Worm (Caenorhabditis elegans) whole organism, late embryonic: ENCODE measurements around the gene T28D9.16.

ENCODE experiments used
- K09A11.1 ChIP-seq: sonication (generic microtip); optimal IDR thresholded peaks from 2 replicates; lab custom pipeline; 2017; ENCODE audit warnings: antibody characterized with exemption, mild to moderate bottlenecking, missing genetic modification characterization, missing compliant biosample characterization; ENCODE audit not compliant: insufficient read depth
- ama-1 ChIP-seq: fragments of 150-350 bp; optimal IDR thresholded peaks from 2 replicates; lab custom pipeline; 2014
- ceh-30 ChIP-seq: fragments of 150-350 bp; optimal IDR thresholded peaks from 2 replicates; lab custom pipeline; 2014; ENCODE audit warnings: missing biosample characterization, missing genetic modification characterization
- ceh-45 ChIP-seq: fragments of 200-800 bp; sonication (Bioruptor generic); IDR thresholded peaks from 2 replicates; pipeline ENCODE4 v1.3.6; 2022; ENCODE audit warnings: missing genetic modification reagents, missing genetic modification characterization, missing compliant biosample characterization
- hlh-13 ChIP-seq: fragments of 200-800 bp; sonication (Bioruptor generic); optimal IDR thresholded peaks from 2 replicates; lab custom pipeline; 2018; ENCODE audit warnings: mild to moderate bottlenecking, missing genetic modification characterization, missing compliant biosample characterization
- nhr-11 ChIP-seq: fragments of 150-350 bp; optimal IDR thresholded peaks from 2 replicates; lab custom pipeline; 2014; ENCODE audit warnings: missing biosample characterization, missing genetic modification characterization
- pha-4 ChIP-seq: fragments of 150-350 bp; optimal IDR thresholded peaks from 2 replicates; lab custom pipeline; 2018; ENCODE audit warnings: missing biosample characterization, missing genetic modification reagents, missing genetic modification characterization
- ref-2 ChIP-seq: sonication (generic microtip); optimal IDR thresholded peaks from 2 replicates; lab custom pipeline; 2016; ENCODE audit warnings: missing genetic modification characterization, missing compliant biosample characterization
- ttx-3 ChIP-seq: sonication (generic microtip); optimal IDR thresholded peaks from 2 replicates; lab custom pipeline; 2016; ENCODE audit warnings: missing genetic modification reagents, missing genetic modification characterization, missing compliant biosample characterization
- unc-86 ChIP-seq: sonication (generic microtip); optimal IDR thresholded peaks from 2 replicates; lab custom pipeline; 2016; ENCODE audit warnings: missing genetic modification characterization, missing compliant biosample characterization

DNA sequence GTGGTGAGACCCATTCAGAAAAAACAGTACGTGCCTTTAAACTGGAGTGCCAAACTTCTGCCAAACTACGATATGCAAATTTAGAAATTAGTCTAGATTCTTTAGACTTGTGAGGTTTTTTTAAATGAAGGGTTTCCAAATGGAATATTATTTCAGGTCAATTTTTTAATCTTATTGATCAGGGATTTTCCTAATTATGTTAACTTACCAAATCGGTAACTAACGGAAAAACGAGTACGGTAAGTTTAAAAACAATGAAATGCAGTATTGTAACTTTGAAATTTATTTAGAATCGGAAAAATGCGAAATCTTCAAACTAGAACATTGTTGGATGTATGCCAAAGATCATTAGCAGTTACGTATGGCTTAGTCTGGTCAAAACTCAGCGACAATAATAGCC lies 40.8 kb downstream of the T28D9.16 start, which contains the start of gene C56E6.7:
- TF ChIP-seq ref-2 (no peak), nhr-11 (no peak), hlh-13 (GFP tag; lab: Kevin White, UChicago) (no peak), ceh-30 (tag; lab: Kevin White, UChicago) (no peak), ama-1 (no peak), pha-4 (tag; lab: Kevin White, UChicago) (no peak), ttx-3 (tag; lab: Kevin White, UChicago) (no peak), ceh-45 (GFP tag; lab: Robert Waterston, UW) (no peak), unc-86 (tag; lab: Kevin White, UChicago) (no peak), K09A11.1 (tag; lab: Kevin White, UChicago) (no peak)
